Worm (Caenorhabditis elegans): Measurements from ENCODE around the gene ZK688.9.

DNA sequence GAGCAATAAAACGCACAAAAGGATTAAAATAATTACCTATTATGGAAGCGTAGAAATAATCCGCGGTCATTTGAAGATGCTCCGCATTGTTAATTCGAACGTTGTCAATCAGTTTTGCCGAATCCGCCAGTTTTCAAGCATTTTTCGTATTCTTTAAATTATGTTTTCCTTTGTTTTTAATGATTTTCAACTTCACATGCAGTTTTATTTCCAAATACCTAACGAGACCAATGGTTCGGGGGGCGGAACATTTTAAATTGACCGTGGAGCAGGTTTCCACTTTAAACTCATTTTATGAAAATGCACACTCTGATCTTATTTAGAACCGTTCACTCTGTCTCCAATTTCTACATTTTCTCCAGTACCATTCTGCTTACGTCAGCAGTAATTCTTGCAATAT, 11.9 kb upstream of the ZK688.9 start, which contains the start of gene ZK688.4:
- TF ChIP-seq aly-2 (tag; optimal IDR thresholded peaks at IDR 0.05) (no peak), ztf-11 (tag; optimal IDR thresholded peaks at IDR 0.05) (no peak), sem-4 (tag; optimal IDR thresholded peaks at IDR 0.05) (no peak), ztf-4 (tag; optimal IDR thresholded peaks at IDR 0.05) (no peak), mbf-1 (tag; optimal IDR thresholded peaks at IDR 0.05) (no peak), mdl-1 (tag; optimal IDR thresholded peaks at IDR 0.05) (no peak), lin-39 (tag; optimal IDR thresholded peaks at IDR 0.05) (no peak), fos-1 (tag; optimal IDR thresholded peaks at IDR 0.05) (no peak), lin-13 (GFP tag; optimal IDR thresholded peaks at IDR 0.05) (no peak)

Measured in whole organism, L2 larva.